Worm (Caenorhabditis elegans): Measurements from ENCODE around the gene clec-179.

- TF ChIP-seq tbx-37 (GFP tag; conservative IDR thresholded peaks at IDR 0.05), result no peak
- TF ChIP-seq pes-1 (GFP tag; IDR thresholded peaks at IDR 0.05), result no peak
- TF ChIP-seq tbx-11 (GFP tag; IDR thresholded peaks at IDR 0.05), result no peak
- TF ChIP-seq tra-4 (tag; optimal IDR thresholded peaks at IDR 0.05), result no peak
- no peak for TF ChIP-seq F13C5.2 (tag; optimal IDR thresholded peaks at IDR 0.05)
- no peak for TF ChIP-seq ceh-13 (GFP tag; optimal IDR thresholded peaks at IDR 0.05)
- no peak for TF ChIP-seq hnd-1 (tag; optimal IDR thresholded peaks at IDR 0.05)
- no peak for TF ChIP-seq ama-1 (optimal IDR thresholded peaks at IDR 0.05)
- no peak for TF ChIP-seq scrt-1 (GFP tag; IDR thresholded peaks at IDR 0.05)
- TF ChIP-seq flt-1 (GFP tag; IDR thresholded peaks at IDR 0.05), result no peak
Observed at ce11 chrIV:7166553-7166952, 17.9 kb downstream of the clec-179 start, which contains the start of gene C42D4.18.
